Worm (Caenorhabditis elegans): ENCODE measurements around the gene Y7A5A.24.

ce11 chrX:15769895-15770559, 11.9 kb downstream of the Y7A5A.24 start:
- no peak for TF ChIP-seq fkh-10 (GFP tag; optimal IDR thresholded peaks at IDR 0.05)
- TF ChIP-seq skn-1 (tag; optimal IDR thresholded peaks at IDR 0.05) = no peak
- TF ChIP-seq fos-1 (tag; optimal IDR thresholded peaks at IDR 0.05) = no peak
- no peak for TF ChIP-seq pha-4 (tag; optimal IDR thresholded peaks at IDR 0.05)
- no peak for TF ChIP-seq nhr-76 (tag; optimal IDR thresholded peaks at IDR 0.05)
